Fruit fly (Drosophila melanogaster) whole organism, embryonic: ENCODE measurements around the gene wfs1.

Experiments
- CG17802 ChIP-seq: fragments of 200-800 bp; sonication (Bioruptor generic); optimal IDR thresholded peaks from 2 replicates; lab custom pipeline; 2018; ENCODE audit warnings: missing biosample characterization, mild to moderate bottlenecking, missing genetic modification characterization, moderate library complexity
- CG1832 ChIP-seq: fragments of 200-800 bp; sonication (Bioruptor generic); optimal IDR thresholded peaks from 2 replicates; lab custom pipeline; 2017; ENCODE audit warnings: missing biosample characterization, mild to moderate bottlenecking, missing genetic modification characterization, inconsistent platforms
- CG4360 ChIP-seq: fragments of 200-800 bp; sonication (Bioruptor generic); IDR thresholded peaks from 2 replicates; pipeline ENCODE4 v1.3.6; 2022; ENCODE audit warnings: missing biosample characterization, missing genetic modification characterization
- CHES-1-like ChIP-seq: fragments of 200-800 bp; sonication (Bioruptor generic); optimal IDR thresholded peaks from 2 replicates; lab custom pipeline; 2016; ENCODE audit warnings: missing biosample characterization, missing genetic modification characterization
- CTCF ChIP-seq: fragments of 200-800 bp; sonication (Bioruptor generic); optimal IDR thresholded peaks from 2 replicates; lab custom pipeline; 2017; ENCODE audit warnings: missing biosample characterization, mild to moderate bottlenecking, missing genetic modification characterization, moderate library complexity
- jigr1 ChIP-seq: fragments of 200-800 bp; sonication (Bioruptor generic); IDR thresholded peaks from 3 replicates; pipeline ENCODE4 v1.3.6; 2022; ENCODE audit warnings: missing biosample characterization, missing genetic modification characterization
- sd ChIP-seq: fragments of 200-800 bp; sonication (Bioruptor generic); optimal IDR thresholded peaks from 3 replicates; lab custom pipeline; 2018; ENCODE audit warnings: missing biosample characterization, mild to moderate bottlenecking, missing genetic modification characterization, moderate library complexity
- trh ChIP-seq: fragments of 200-800 bp; sonication (Bioruptor generic); optimal IDR thresholded peaks from 2 replicates; lab custom pipeline; 2016; ENCODE audit warnings: missing biosample characterization, missing genetic modification characterization

The wfs1 gene

DNA sequence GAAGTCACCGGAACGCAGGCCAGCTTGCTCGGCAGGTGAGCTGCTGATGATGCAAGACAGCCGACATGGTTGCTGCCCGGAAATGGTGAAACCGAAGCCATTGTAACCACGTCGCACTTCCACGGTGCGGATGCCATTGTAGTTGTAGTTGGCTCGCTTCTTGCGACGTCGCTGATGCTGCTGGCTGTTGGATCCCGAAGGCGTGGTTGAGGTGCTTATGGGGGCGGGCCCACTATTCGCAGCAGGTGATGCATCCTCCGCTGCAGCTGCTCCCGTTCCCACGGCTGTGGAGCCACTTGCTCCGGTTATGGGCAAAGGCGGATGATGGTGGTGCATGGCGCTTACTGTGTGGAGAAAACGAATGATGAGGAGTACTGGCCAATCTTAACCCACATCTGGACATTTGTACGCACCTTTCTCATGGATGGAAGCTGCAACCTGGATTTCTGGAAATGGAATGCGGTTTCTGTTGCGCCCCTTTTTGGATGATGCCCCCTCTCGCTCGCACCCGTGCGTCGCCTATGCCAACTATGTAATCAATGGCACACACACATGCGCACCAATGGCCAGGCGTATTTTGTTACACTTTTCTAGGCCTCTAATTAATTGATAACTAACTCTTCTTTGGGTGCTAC is 51.5 kb downstream of the wfs1 start (continued):
- 0 out of 3 replicates have a peak, but pooled peaks have one; percentile 26 for TF ChIP-seq jigr1 (GFP tag; lab: Robert Waterston, UW)
- peak; percentile 90 for TF ChIP-seq sd
- TF ChIP-seq CG4360, result 0 out of 2 replicates have a peak, but pooled peaks have one; percentile 6
- TF ChIP-seq CG1832 (GFP tag; lab: Kevin White, UChicago), result peak; percentile 59
- TF ChIP-seq CHES-1-like (GFP tag; lab: Kevin White, UChicago), result no peak
- no peak for TF ChIP-seq CTCF
- TF ChIP-seq CG17802 (tag; lab: Kevin White, UChicago), result no peak
- TF ChIP-seq trh (GFP tag; lab: Kevin White, UChicago), result no peak
- TF ChIP-seq, all 482 proteins: peak for 12
